Worm (Caenorhabditis elegans) whole organism, L1 larva: ENCODE measurements around the gene F42F12.11.

ENCODE experiments used
- C34B4.2 ChIP-seq: sonication (generic microtip); optimal IDR thresholded peaks from 2 replicates; lab custom pipeline; 2017; ENCODE audit warnings: mild to moderate bottlenecking, missing genetic modification characterization, missing compliant biosample characterization
- F16B12.6 ChIP-seq: fragments of 150-350 bp; optimal IDR thresholded peaks from 2 replicates; lab custom pipeline; 2014; ENCODE audit warnings: missing biosample characterization, missing genetic modification characterization
- aha-1 ChIP-seq: fragments of 150-350 bp; optimal IDR thresholded peaks from 2 replicates; lab custom pipeline; 2014; ENCODE audit warnings: missing biosample characterization, missing genetic modification characterization
- aly-2 ChIP-seq: fragments of 150-350 bp; optimal IDR thresholded peaks from 2 replicates; lab custom pipeline; 2014; ENCODE audit warnings: missing biosample characterization, missing genetic modification characterization
- ceh-8 ChIP-seq: fragments of 200-800 bp; sonication (Bioruptor generic); optimal IDR thresholded peaks from 2 replicates; lab custom pipeline; 2018; ENCODE audit warnings: mild to moderate bottlenecking, missing genetic modification characterization, moderate library complexity, missing compliant biosample characterization
- ceh-82 ChIP-seq, 3 experiments: fragments of 150-350 bp in 1 of 3; sonication (generic microtip) in 2 of 3; optimal IDR thresholded peaks; 2 replicates each; lab custom pipeline; 2014 to 2017; ENCODE audit warnings: missing biosample characterization in 3 of 3, missing genetic modification characterization in 3 of 3
- ceh-88 ChIP-seq: fragments of 200-800 bp; sonication (Bioruptor generic); IDR thresholded peaks from 2 replicates; pipeline ENCODE4 v1.3.6; 2022; ENCODE audit warnings: missing genetic modification characterization, missing compliant biosample characterization
- dpl-1 ChIP-seq, 3 experiments: fragments of 150-350 bp in 2 of 3; sonication (generic microtip) in 1 of 3; optimal IDR thresholded peaks; 2 replicates each; lab custom pipeline; 2014 to 2017; ENCODE audit warnings: missing biosample characterization in 3 of 3, missing genetic modification characterization in 3 of 3, missing genetic modification reagents in 3 of 3
- dsc-1 ChIP-seq: sonication (generic microtip); optimal IDR thresholded peaks from 2 replicates; lab custom pipeline; 2016; ENCODE audit warnings: mild to moderate bottlenecking, missing genetic modification characterization, missing compliant biosample characterization
- efl-3 ChIP-seq: fragments of 200-800 bp; sonication (Bioruptor generic); optimal IDR thresholded peaks from 2 replicates; lab custom pipeline; 2018; ENCODE audit warnings: mild to moderate bottlenecking, missing genetic modification characterization, missing compliant biosample characterization
- egl-27 ChIP-seq, 2 experiments: fragments of 150-350 bp in 1 of 2; sonication (generic microtip); optimal IDR thresholded peaks; 3 replicates each; lab custom pipeline; 2017 to 2018; ENCODE audit warnings: missing biosample characterization in 2 of 2, missing genetic modification characterization in 2 of 2, missing genetic modification reagents in 2 of 2
- elt-3 ChIP-seq, 6 experiments: fragments of 150-350 bp in 1 of 6; sonication (generic microtip); optimal IDR thresholded peaks; 2 replicates each; lab custom pipeline; 2017 to 2018; ENCODE audit warnings: missing biosample characterization in 6 of 6, missing genetic modification characterization in 6 of 6, inconsistent platforms in 1 of 6
- ets-5 ChIP-seq: fragments of 200-800 bp; sonication (Bioruptor generic); IDR thresholded peaks from 2 replicates; pipeline ENCODE4 v1.3.6; 2022; ENCODE audit warnings: missing genetic modification characterization, missing compliant biosample characterization
- fkh-10 ChIP-seq: sonication (generic microtip); optimal IDR thresholded peaks from 2 replicates; lab custom pipeline; 2017; ENCODE audit warnings: missing biosample characterization, missing genetic modification reagents, missing genetic modification characterization
- fkh-4 ChIP-seq: sonication (generic microtip); optimal IDR thresholded peaks from 2 replicates; lab custom pipeline; 2016; ENCODE audit warnings: missing compliant biosample characterization, missing genetic modification characterization, borderline replicate concordance
- fkh-8 ChIP-seq: sonication (generic microtip); optimal IDR thresholded peaks from 2 replicates; lab custom pipeline; 2016; ENCODE audit warnings: mild to moderate bottlenecking, missing genetic modification characterization, missing compliant biosample characterization
- fos-1 ChIP-seq: fragments of 150-350 bp; optimal IDR thresholded peaks from 2 replicates; lab custom pipeline; 2014; ENCODE audit warnings: missing biosample characterization, missing genetic modification characterization
- hlh-4 ChIP-seq: sonication (generic microtip); optimal IDR thresholded peaks from 2 replicates; lab custom pipeline; 2016; ENCODE audit warnings: mild to moderate bottlenecking, missing genetic modification characterization, missing compliant biosample characterization
- hpl-2 ChIP-seq: fragments of 150-350 bp; optimal IDR thresholded peaks from 2 replicates; lab custom pipeline; 2014; ENCODE audit warnings: missing biosample characterization, missing genetic modification reagents, missing genetic modification characterization
- isw-1 ChIP-seq: fragments of 200-800 bp; sonication (Bioruptor generic); IDR thresholded peaks from 2 replicates; pipeline ENCODE4 v1.3.6; 2022; ENCODE audit warnings: missing genetic modification characterization, missing compliant biosample characterization
- jun-1 ChIP-seq: fragments of 150-350 bp; optimal IDR thresholded peaks from 2 replicates; lab custom pipeline; 2014; ENCODE audit warnings: missing biosample characterization, missing genetic modification reagents, missing genetic modification characterization
- lin-13 ChIP-seq: fragments of 150-350 bp; optimal IDR thresholded peaks from 2 replicates; lab custom pipeline; 2014; ENCODE audit warnings: missing biosample characterization, missing genetic modification reagents, missing genetic modification characterization
- lin-15B ChIP-seq: fragments of 150-350 bp; sonication (generic microtip); optimal IDR thresholded peaks from 3 replicates; lab custom pipeline; 2014; ENCODE audit warnings: missing biosample characterization, missing genetic modification characterization
- lin-35 ChIP-seq, 2 experiments: fragments of 150-350 bp; optimal IDR thresholded peaks; 2 replicates each; lab custom pipeline; 2014; ENCODE audit warnings: missing biosample characterization in 2 of 2, missing genetic modification characterization in 2 of 2, missing genetic modification reagents in 2 of 2
- lsy-2 ChIP-seq, 2 experiments: fragments of 150-350 bp; optimal IDR thresholded peaks; 2 replicates each; lab custom pipeline; 2014; ENCODE audit warnings: missing biosample characterization in 2 of 2, missing genetic modification characterization in 2 of 2
- mdl-1 ChIP-seq, 2 experiments: fragments of 150-350 bp; optimal IDR thresholded peaks; 2 replicates each; lab custom pipeline; 2014 to 2017; ENCODE audit warnings: missing biosample characterization in 2 of 2, missing genetic modification characterization in 2 of 2, inconsistent platforms in 1 of 2
- mef-2 ChIP-seq: fragments of 150-350 bp; optimal IDR thresholded peaks from 2 replicates; lab custom pipeline; 2014; ENCODE audit warnings: missing biosample characterization, missing genetic modification characterization
- nhr-11 ChIP-seq: fragments of 150-350 bp; optimal IDR thresholded peaks from 2 replicates; lab custom pipeline; 2014; ENCODE audit warnings: missing biosample characterization, missing genetic modification characterization
- nhr-12 ChIP-seq: sonication (generic microtip); optimal IDR thresholded peaks from 2 replicates; lab custom pipeline; 2017; ENCODE audit warnings: missing biosample characterization, missing genetic modification characterization
- nhr-20 ChIP-seq: sonication (generic microtip); optimal IDR thresholded peaks from 2 replicates; lab custom pipeline; 2016; ENCODE audit warnings: mild to moderate bottlenecking, missing genetic modification characterization, missing compliant biosample characterization
- nhr-28 ChIP-seq: fragments of 150-350 bp; optimal IDR thresholded peaks from 2 replicates; lab custom pipeline; 2014; ENCODE audit warnings: missing biosample characterization, missing genetic modification characterization
- nhr-47 ChIP-seq: sonication (generic microtip); optimal IDR thresholded peaks from 2 replicates; lab custom pipeline; 2016; ENCODE audit warnings: mild to moderate bottlenecking, missing genetic modification characterization, moderate library complexity, missing compliant biosample characterization
- nhr-71 ChIP-seq: sonication (generic microtip); optimal IDR thresholded peaks from 2 replicates; lab custom pipeline; 2016; ENCODE audit warnings: mild to moderate bottlenecking, missing genetic modification characterization, moderate library complexity, missing compliant biosample characterization
- nhr-77 ChIP-seq: fragments of 150-350 bp; optimal IDR thresholded peaks from 2 replicates; lab custom pipeline; 2014; ENCODE audit warnings: missing biosample characterization, missing genetic modification characterization
- nhr-84 ChIP-seq: sonication (generic microtip); optimal IDR thresholded peaks from 2 replicates; lab custom pipeline; 2017; ENCODE audit warnings: missing biosample characterization, missing genetic modification characterization
- pag-3 ChIP-seq: sonication (generic microtip); optimal IDR thresholded peaks from 2 replicates; lab custom pipeline; 2017; ENCODE audit warnings: missing genetic modification characterization, mild to moderate bottlenecking, missing compliant biosample characterization, antibody characterized with exemption, borderline replicate concordance; ENCODE audit not compliant: insufficient read depth
- pqm-1 ChIP-seq: sonication (generic microtip); optimal IDR thresholded peaks from 3 replicates; lab custom pipeline; 2017; ENCODE audit warnings: missing biosample characterization, missing genetic modification characterization
- skn-1 ChIP-seq: fragments of 150-350 bp; optimal IDR thresholded peaks from 2 replicates; lab custom pipeline; 2014; ENCODE audit warnings: missing biosample characterization, missing genetic modification characterization
- sptf-1 ChIP-seq: fragments of 150-350 bp; optimal IDR thresholded peaks from 2 replicates; lab custom pipeline; 2014; ENCODE audit warnings: missing biosample characterization, missing genetic modification characterization
- swsn-7 ChIP-seq: sonication (generic microtip); optimal IDR thresholded peaks from 2 replicates; lab custom pipeline; 2016; ENCODE audit warnings: missing genetic modification characterization, missing compliant biosample characterization
- tlp-1 ChIP-seq: fragments of 150-350 bp; optimal IDR thresholded peaks from 2 replicates; lab custom pipeline; 2014; ENCODE audit warnings: missing biosample characterization, missing genetic modification characterization
- unc-86 ChIP-seq: sonication (generic microtip); optimal IDR thresholded peaks from 2 replicates; lab custom pipeline; 2016; ENCODE audit warnings: missing genetic modification characterization, missing compliant biosample characterization
- unc-98 ChIP-seq: fragments of 200-800 bp; sonication (Bioruptor generic); IDR thresholded peaks from 2 replicates; pipeline ENCODE4 v1.3.6; 2022; ENCODE audit warnings: missing genetic modification characterization, missing compliant biosample characterization
- zag-1 ChIP-seq: fragments of 150-350 bp; optimal IDR thresholded peaks from 2 replicates; lab custom pipeline; 2014; ENCODE audit warnings: missing biosample characterization, missing genetic modification characterization
- zip-4 ChIP-seq: fragments of 200-800 bp; sonication (Bioruptor generic); optimal IDR thresholded peaks from 2 replicates; lab custom pipeline; 2018; ENCODE audit warnings: mild to moderate bottlenecking, missing genetic modification characterization, moderate library complexity, missing compliant biosample characterization
- ztf-11 ChIP-seq, 2 experiments: sonication (generic microtip); optimal IDR thresholded peaks; 2 replicates each; lab custom pipeline; 2016 to 2017; ENCODE audit warnings: missing genetic modification characterization in 2 of 2, missing biosample characterization in 1 of 2, missing compliant biosample characterization in 1 of 2

The F42F12.11 gene

ce11 chrX:12367498-12367897 lies 20.7 kb downstream of the F42F12.11 start (continued):
- TF ChIP-seq ets-5 (GFP tag; lab: Robert Waterston, UW): no peak
- peak; percentile 22; the same call in 1 of the 2 replicates for TF ChIP-seq ceh-88
- TF ChIP-seq sptf-1: no peak
- no peak for TF ChIP-seq elt-3 (tag; optimal IDR thresholded peaks at IDR 0.05; lab: Kevin White, UChicago)
- no peak for TF ChIP-seq nhr-47 (tag; lab: Kevin White, UChicago)
- no peak for TF ChIP-seq unc-86 (tag; lab: Kevin White, UChicago)
- TF ChIP-seq fkh-10 (GFP tag; lab: Kevin White, UChicago): no peak
- TF ChIP-seq fos-1 (tag; lab: Kevin White, UChicago): no peak
- no peak for TF ChIP-seq pag-3
- no peak for TF ChIP-seq F16B12.6
- TF ChIP-seq lin-35 (GFP tag; optimal IDR thresholded peaks at IDR 0.05; lab: Kevin White, UChicago): peak in 1 of 2 experiments; percentile 55
- TF ChIP-seq swsn-7 (tag; lab: Kevin White, UChicago): peak; percentile 24
- no peak for TF ChIP-seq nhr-28 (tag; lab: Kevin White, UChicago)
- peak; percentile 53 for TF ChIP-seq dsc-1 (tag; lab: Kevin White, UChicago)
- TF ChIP-seq aha-1 (tag; lab: Kevin White, UChicago): no peak
- TF ChIP-seq zag-1 (tag; lab: Kevin White, UChicago): no peak
- TF ChIP-seq hpl-2 (GFP tag; lab: Kevin White, UChicago): no peak
- TF ChIP-seq skn-1 (tag; lab: Kevin White, UChicago): peak; percentile 33
- no peak for TF ChIP-seq dpl-1 (GFP tag; optimal IDR thresholded peaks at IDR 0.05; lab: Kevin White, UChicago)
- TF ChIP-seq ztf-11 (tag; optimal IDR thresholded peaks at IDR 0.05; lab: Kevin White, UChicago): no peak
- no peak for TF ChIP-seq jun-1 (tag; lab: Kevin White, UChicago)
- TF ChIP-seq hlh-4 (tag; lab: Kevin White, UChicago): no peak
- no peak for TF ChIP-seq ceh-8 (GFP tag; lab: Kevin White, UChicago)
- TF ChIP-seq nhr-84 (tag; lab: Kevin White, UChicago): no peak
- no peak for TF ChIP-seq isw-1 (GFP tag; lab: Robert Waterston, UW)
- no peak for TF ChIP-seq mef-2 (tag; lab: Kevin White, UChicago)
- peak; percentile 29 for TF ChIP-seq nhr-20 (tag; lab: Kevin White, UChicago)
- peak in 1 of 2 experiments; percentile 45 for TF ChIP-seq mdl-1 (tag; optimal IDR thresholded peaks at IDR 0.05; lab: Kevin White, UChicago)
- no peak for TF ChIP-seq egl-27 (tag; optimal IDR thresholded peaks at IDR 0.05; lab: Kevin White, UChicago)
- no peak for TF ChIP-seq efl-3
- TF ChIP-seq lin-13: peak; percentile 11
- no peak for TF ChIP-seq nhr-11 (tag; lab: Kevin White, UChicago)
- TF ChIP-seq C34B4.2 (tag; lab: Kevin White, UChicago): no peak
- peak; percentile 36 to 61 (median 61) for TF ChIP-seq ceh-82 (tag; optimal IDR thresholded peaks at IDR 0.05; lab: Kevin White, UChicago)
- no peak for TF ChIP-seq nhr-12
- peak; percentile 16 for TF ChIP-seq nhr-77 (tag; lab: Kevin White, UChicago)
- no peak for TF ChIP-seq lsy-2 (tag; optimal IDR thresholded peaks at IDR 0.05; lab: Kevin White, UChicago)
- TF ChIP-seq zip-4: no peak

ce11 chrX:12371321-12371720 lies 24.5 kb downstream of the F42F12.11 start, which contains the start of gene rif-1.2:
rif-1.2 (minus strand) TSS chrX:12371421.
- no peak for TF ChIP-seq tlp-1 (tag; lab: Kevin White, UChicago)
- TF ChIP-seq unc-98 (GFP tag; lab: Robert Waterston, UW): no peak
- no peak for TF ChIP-seq fkh-8 (tag; lab: Kevin White, UChicago)
- TF ChIP-seq pqm-1 (tag; lab: Kevin White, UChicago): no peak
- no peak for TF ChIP-seq nhr-71
- TF ChIP-seq fkh-4: no peak
- TF ChIP-seq lin-15B (tag; lab: Kevin White, UChicago): no peak
- TF ChIP-seq hlh-4 (tag; lab: Kevin White, UChicago): no peak
- no peak for TF ChIP-seq aly-2 (tag; lab: Kevin White, UChicago)
- no peak for TF ChIP-seq ets-5 (GFP tag; lab: Robert Waterston, UW)
- TF ChIP-seq zip-4: no peak
